Fruit fly (Drosophila melanogaster): ENCODE results near the gene SelR.

SelR gene

DNA sequence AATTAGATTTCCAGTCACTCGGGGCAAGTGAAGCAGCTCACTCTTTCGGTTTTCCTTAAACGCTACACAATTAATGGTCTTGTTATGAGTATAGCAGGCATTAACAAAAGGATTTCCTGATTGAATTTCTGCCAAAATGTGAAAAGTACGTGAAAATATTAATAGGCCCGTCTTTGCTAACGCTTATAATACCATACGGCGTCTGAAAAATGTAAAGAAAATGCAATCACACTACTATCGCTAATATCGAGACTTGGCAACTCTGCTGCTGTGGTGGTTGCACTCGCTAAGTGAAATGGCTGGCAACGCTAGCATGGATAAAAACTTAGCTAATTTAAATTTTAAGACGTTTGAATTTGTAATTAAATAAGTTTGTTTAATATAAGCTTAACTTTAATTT is 24.9 kb upstream of the SelR start, which contains the start of gene CG6621 (continued):
- no peak for TF ChIP-seq schlank (tag; optimal IDR thresholded peaks at IDR 0.05)
- TF ChIP-seq CG10274 (GFP tag; optimal IDR thresholded peaks at IDR 0.05), result no peak
- no peak for TF ChIP-seq Hr3 (GFP tag; optimal IDR thresholded peaks at IDR 0.05)
- no peak for TF ChIP-seq rib (GFP tag; IDR thresholded peaks at IDR 0.05)
- no peak for TF ChIP-seq slbo (GFP tag; IDR thresholded peaks at IDR 0.05)
- no peak for TF ChIP-seq CG17612 (GFP tag; IDR thresholded peaks at IDR 0.05)
- TF ChIP-seq cwo (GFP tag; optimal IDR thresholded peaks at IDR 0.05), result no peak
- no peak for TF ChIP-seq CG3995 (GFP tag; optimal IDR thresholded peaks at IDR 0.05)
- TF ChIP-seq kni (GFP tag; optimal IDR thresholded peaks at IDR 0.05), result no peak
- peak; percentile 40 for TF ChIP-seq Mad (GFP tag; optimal IDR thresholded peaks at IDR 0.05)
- TF ChIP-seq CG17186 (GFP tag; optimal IDR thresholded peaks at IDR 0.05), result no peak
- no peak for TF ChIP-seq cas (GFP tag; IDR thresholded peaks at IDR 0.05)
- TF ChIP-seq CTCF (GFP tag; optimal IDR thresholded peaks at IDR 0.05), result peak; percentile 66
- TF ChIP-seq Sox100B (GFP tag; optimal IDR thresholded peaks at IDR 0.05), result no peak
- TF ChIP-seq bigmax (GFP tag; optimal IDR thresholded peaks at IDR 0.05), result peak; percentile 10
- no peak for TF ChIP-seq gcm2 (GFP tag; optimal IDR thresholded peaks at IDR 0.05)
- TF ChIP-seq CG9609 (GFP tag; optimal IDR thresholded peaks at IDR 0.05), result peak; percentile 56
- TF ChIP-seq yki (optimal IDR thresholded peaks at IDR 0.05), result no peak
- no peak for TF ChIP-seq CG13894 (tag; optimal IDR thresholded peaks at IDR 0.05)
- TF ChIP-seq CG12299 (tag; optimal IDR thresholded peaks at IDR 0.05), result no peak
- TF ChIP-seq CG8089 (GFP tag; optimal IDR thresholded peaks at IDR 0.05), result no peak
- no peak for TF ChIP-seq Dfd (GFP tag; optimal IDR thresholded peaks at IDR 0.05)
- TF ChIP-seq amos (GFP tag; IDR thresholded peaks at IDR 0.05; ENCODE audit: partially characterized antibody), result peak; percentile 73; the same call in 1 of the 2 replicates
- TF ChIP-seq CG11085 (GFP tag; IDR thresholded peaks at IDR 0.05), result no peak
- no peak for TF ChIP-seq odd (GFP tag; optimal IDR thresholded peaks at IDR 0.05)
- TF ChIP-seq CG18476 (GFP tag; optimal IDR thresholded peaks at IDR 0.05), result no peak
- TF ChIP-seq ash1 (GFP tag; optimal IDR thresholded peaks at IDR 0.05), result no peak
- no peak for TF ChIP-seq ken (GFP tag; IDR thresholded peaks at IDR 0.05)
- TF ChIP-seq slp2 (GFP tag; optimal IDR thresholded peaks at IDR 0.05), result no peak
- peak; percentile 86 for TF ChIP-seq pita (GFP tag; optimal IDR thresholded peaks at IDR 0.05)
- no peak for TF ChIP-seq CG11723 (GFP tag; optimal IDR thresholded peaks at IDR 0.05)
- TF ChIP-seq MESR4 (GFP tag; optimal IDR thresholded peaks at IDR 0.05), result peak; percentile 64
- peak; percentile 89 for TF ChIP-seq sens (GFP tag)
- TF ChIP-seq Fer1 (GFP tag; optimal IDR thresholded peaks at IDR 0.05), result peak; percentile 9
- TF ChIP-seq CG16813 (GFP tag; IDR thresholded peaks at IDR 0.05; ENCODE audit: partially characterized antibody), result peak; percentile 70
- peak; percentile 80 for TF ChIP-seq Sin3A (optimal IDR thresholded peaks at IDR 0.05)
- peak in 1 of 2 experiments; percentile 3 for TF ChIP-seq Hr51 (GFP tag; optimal IDR thresholded peaks at IDR 0.05)
- TF ChIP-seq Xrp1 (GFP tag; IDR thresholded peaks at IDR 0.05), result no peak
- no peak for TF ChIP-seq E2f1 (GFP tag; IDR thresholded peaks at IDR 0.05)
- TF ChIP-seq Adf1 (GFP tag; IDR thresholded peaks at IDR 0.05), result no peak
- TF ChIP-seq cad (GFP tag; optimal IDR thresholded peaks at IDR 0.05), result no peak
- no peak for TF ChIP-seq pb (GFP tag; optimal IDR thresholded peaks at IDR 0.05)
- TF ChIP-seq CoRest (tag; optimal IDR thresholded peaks at IDR 0.05), result peak; percentile 58
- no peak for TF ChIP-seq CG1233 (GFP tag; optimal IDR thresholded peaks at IDR 0.05)
- no peak for TF ChIP-seq C15 (GFP tag; IDR thresholded peaks at IDR 0.05)
- no peak for TF ChIP-seq br (optimal IDR thresholded peaks at IDR 0.05)
- no peak for TF ChIP-seq lmd (GFP tag; IDR thresholded peaks at IDR 0.05)
- TF ChIP-seq Neu2 (GFP tag; optimal IDR thresholded peaks at IDR 0.05; ENCODE audit: borderline replicate concordance), result no peak
- TF ChIP-seq lab (GFP tag; optimal IDR thresholded peaks at IDR 0.05), result no peak
- no peak for TF ChIP-seq sisA (GFP tag; IDR thresholded peaks at IDR 0.05)
- TF ChIP-seq vnd (GFP tag; IDR thresholded peaks at IDR 0.05; ENCODE audit: partially characterized antibody), result peak; percentile 37; the same call in 1 of the 3 replicates
- no peak for TF ChIP-seq CG7839 (tag; optimal IDR thresholded peaks at IDR 0.05)
- peak; percentile 96 for TF ChIP-seq Lhr (GFP tag; optimal IDR thresholded peaks at IDR 0.05)

Data from whole organism, embryonic.